Worm (Caenorhabditis elegans) whole organism, L2 larva: ENCODE data around the gene ptp-5.2.

Experiments used
- C34F6.9 ChIP-seq: fragments of 150-350 bp; optimal IDR thresholded peaks from 2 replicates; lab custom pipeline; 2014; ENCODE audit warnings: missing biosample characterization, missing genetic modification characterization
- R02D3.7 ChIP-seq: fragments of 150-350 bp; optimal IDR thresholded peaks from 2 replicates; lab custom pipeline; 2014; ENCODE audit warnings: missing biosample characterization, missing genetic modification characterization
- ZK546.5 ChIP-seq: sonication (generic microtip); optimal IDR thresholded peaks from 2 replicates; lab custom pipeline; 2017; ENCODE audit warnings: missing biosample characterization, missing genetic modification characterization
- aly-2 ChIP-seq: fragments of 150-350 bp; optimal IDR thresholded peaks from 2 replicates; lab custom pipeline; 2014; ENCODE audit warnings: missing biosample characterization, missing genetic modification characterization
- blmp-1 ChIP-seq: sonication (generic microtip); optimal IDR thresholded peaks from 2 replicates; lab custom pipeline; 2017; ENCODE audit warnings: missing genetic modification characterization, mild to moderate bottlenecking, missing compliant biosample characterization, antibody characterized with exemption, moderate library complexity; ENCODE audit not compliant: insufficient read depth
- ceh-16 ChIP-seq: fragments of 150-350 bp; optimal IDR thresholded peaks from 2 replicates; lab custom pipeline; 2014; ENCODE audit warnings: missing biosample characterization, missing genetic modification characterization
- ceh-82 ChIP-seq: fragments of 150-350 bp; optimal IDR thresholded peaks from 2 replicates; lab custom pipeline; 2014; ENCODE audit warnings: missing biosample characterization, missing genetic modification characterization
- dmd-4 ChIP-seq: sonication (generic microtip); optimal IDR thresholded peaks from 2 replicates; lab custom pipeline; 2017; ENCODE audit warnings: missing biosample characterization, missing genetic modification characterization
- egl-27 ChIP-seq: sonication (generic microtip); optimal IDR thresholded peaks from 3 replicates; lab custom pipeline; 2017; ENCODE audit warnings: missing biosample characterization, missing genetic modification reagents, missing genetic modification characterization
- fos-1 ChIP-seq: fragments of 150-350 bp; optimal IDR thresholded peaks from 2 replicates; lab custom pipeline; 2014; ENCODE audit warnings: missing biosample characterization, missing genetic modification characterization
- lin-11 ChIP-seq: fragments of 150-350 bp; sonication (generic microtip); optimal IDR thresholded peaks from 2 replicates; lab custom pipeline; 2014; ENCODE audit warnings: missing biosample characterization, missing genetic modification characterization, inconsistent platforms, mixed read lengths
- lin-13 ChIP-seq: fragments of 150-350 bp; optimal IDR thresholded peaks from 2 replicates; lab custom pipeline; 2014; ENCODE audit warnings: missing biosample characterization, missing genetic modification reagents, missing genetic modification characterization
- nhr-129 ChIP-seq: fragments of 150-350 bp; optimal IDR thresholded peaks from 2 replicates; lab custom pipeline; 2014; ENCODE audit warnings: missing biosample characterization, missing genetic modification characterization
- nhr-23 ChIP-seq: fragments of 150-350 bp; optimal IDR thresholded peaks from 2 replicates; lab custom pipeline; 2014; ENCODE audit warnings: missing biosample characterization, missing genetic modification reagents, missing genetic modification characterization
- nhr-237 ChIP-seq: fragments of 150-350 bp; optimal IDR thresholded peaks from 2 replicates; lab custom pipeline; 2014; ENCODE audit warnings: missing biosample characterization, missing genetic modification characterization
- peb-1 ChIP-seq: fragments of 150-350 bp; optimal IDR thresholded peaks from 2 replicates; lab custom pipeline; 2014; ENCODE audit warnings: missing biosample characterization, missing genetic modification characterization
- sma-9 ChIP-seq, 2 experiments: fragments of 150-350 bp in 1 of 2; sonication (generic microtip) in 1 of 2; optimal IDR thresholded peaks; 2 replicates each; lab custom pipeline; 2014 to 2016; ENCODE audit warnings: missing genetic modification characterization in 2 of 2, mild to moderate bottlenecking in 1 of 2, missing biosample characterization in 1 of 2, missing compliant biosample characterization in 1 of 2, missing genetic modification reagents in 1 of 2, moderate library complexity in 1 of 2
- unc-62 ChIP-seq: fragments of 150-350 bp; optimal IDR thresholded peaks from 2 replicates; lab custom pipeline; 2014; ENCODE audit warnings: missing biosample characterization, missing genetic modification reagents, missing genetic modification characterization
- zag-1 ChIP-seq: fragments of 150-350 bp; optimal IDR thresholded peaks from 2 replicates; lab custom pipeline; 2014; ENCODE audit warnings: missing biosample characterization, missing genetic modification characterization

The ptp-5.2 gene

ce11 chrIV:14709286-14709685, 51.5 kb downstream of the ptp-5.2 start, which contains the start of gene lgc-7:
Gene lgc-7 (plus strand): TSS chrIV:14709586.
- TF ChIP-seq egl-27 (tag; lab: Kevin White, UChicago) (no peak), peb-1 (tag; lab: Kevin White, UChicago) (no peak), R02D3.7 (tag; lab: Kevin White, UChicago) (no peak), sma-9 (GFP tag; optimal IDR thresholded peaks at IDR 0.05; lab: Kevin White, UChicago) (no peak), sma-9 (tag; optimal IDR thresholded peaks at IDR 0.05; lab: Kevin White, UChicago) (no peak), unc-62 (GFP tag; lab: Kevin White, UChicago) (no peak), dmd-4 (tag; lab: Kevin White, UChicago) (no peak), blmp-1 (no peak), ZK546.5 (no peak), ceh-82 (no peak), fos-1 (tag; lab: Kevin White, UChicago) (no peak), aly-2 (no peak), nhr-237 (no peak), ceh-16 (tag; lab: Kevin White, UChicago) (no peak), lin-11 (tag; lab: Kevin White, UChicago) (no peak), zag-1 (tag; lab: Kevin White, UChicago) (no peak), nhr-23 (tag; lab: Kevin White, UChicago) (no peak), C34F6.9 (tag; lab: Kevin White, UChicago) (no peak), nhr-129 (tag; lab: Kevin White, UChicago) (no peak), lin-13 (GFP tag; lab: Kevin White, UChicago) (no peak)
- TF ChIP-seq, all 48 proteins: peak for 0
